Fruit fly (Drosophila melanogaster) whole organism, embryonic: ENCODE results near the gene Tsen2.

Experiments
- Asciz ChIP-seq: fragments of 200-800 bp; sonication (Bioruptor generic); optimal IDR thresholded peaks from 2 replicates; lab custom pipeline; 2017; ENCODE audit warnings: missing biosample characterization, mild to moderate bottlenecking, missing genetic modification characterization, missing genetic modification reagents
- BEAF-32 ChIP-seq: fragments of 200-800 bp; sonication (Bioruptor generic); optimal IDR thresholded peaks from 3 replicates; lab custom pipeline; 2017; ENCODE audit warnings: missing biosample characterization, missing genetic modification characterization, mild to moderate bottlenecking, moderate library complexity, missing genetic modification reagents
- Bgb ChIP-seq: fragments of 200-800 bp; sonication (Bioruptor generic); IDR thresholded peaks from 2 replicates; pipeline ENCODE4 v1.3.6; 2022; ENCODE audit warnings: missing biosample characterization, missing genetic modification characterization; ENCODE audit not compliant: partially characterized antibody
- CG10267 ChIP-seq: fragments of 200-800 bp; sonication (Bioruptor generic); optimal IDR thresholded peaks from 2 replicates; lab custom pipeline; 2018; ENCODE audit warnings: missing biosample characterization, mild to moderate bottlenecking, missing genetic modification characterization, moderate library complexity
- CG10979 ChIP-seq: fragments of 200-800 bp; sonication (Bioruptor generic); optimal IDR thresholded peaks from 2 replicates; lab custom pipeline; 2018; ENCODE audit warnings: missing biosample characterization, mild to moderate bottlenecking, missing genetic modification characterization, moderate library complexity
- CG12104 ChIP-seq: fragments of 200-800 bp; sonication (Bioruptor generic); optimal IDR thresholded peaks from 3 replicates; lab custom pipeline; 2016; ENCODE audit warnings: missing biosample characterization, missing genetic modification characterization
- CG12299 ChIP-seq: fragments of 200-800 bp; sonication (Bioruptor generic); optimal IDR thresholded peaks from 2 replicates; lab custom pipeline; 2018; ENCODE audit warnings: missing biosample characterization, mild to moderate bottlenecking, missing genetic modification characterization
- CG1233 ChIP-seq: fragments of 200-800 bp; sonication (Bioruptor generic); optimal IDR thresholded peaks from 4 replicates; lab custom pipeline; 2018; ENCODE audit warnings: missing biosample characterization, mild to moderate bottlenecking, missing genetic modification characterization
- CG12744 ChIP-seq: fragments of 200-800 bp; sonication (Bioruptor generic); optimal IDR thresholded peaks from 2 replicates; lab custom pipeline; 2016; ENCODE audit warnings: missing biosample characterization, missing genetic modification characterization
- CG14050 ChIP-seq: fragments of 200-800 bp; sonication (Bioruptor generic); IDR thresholded peaks from 3 replicates; pipeline ENCODE4 v1.3.6; 2022; ENCODE audit warnings: missing biosample characterization, missing genetic modification characterization
- CG1529 ChIP-seq: fragments of 200-800 bp; sonication (Bioruptor generic); optimal IDR thresholded peaks from 3 replicates; lab custom pipeline; 2018; ENCODE audit warnings: missing biosample characterization, missing genetic modification characterization
- CG15514 ChIP-seq: fragments of 200-800 bp; sonication (Bioruptor generic); optimal IDR thresholded peaks from 3 replicates; lab custom pipeline; 2017; ENCODE audit warnings: missing biosample characterization, missing genetic modification characterization, mild to moderate bottlenecking, moderate library complexity, missing genetic modification reagents
- CG15696 ChIP-seq: fragments of 200-800 bp; sonication (Bioruptor generic); optimal IDR thresholded peaks from 2 replicates; lab custom pipeline; 2019; ENCODE audit warnings: missing biosample characterization, mild to moderate bottlenecking, missing genetic modification characterization, moderate library complexity
- CG16813 ChIP-seq: fragments of 200-800 bp; sonication (Bioruptor generic); IDR thresholded peaks from 3 replicates; pipeline ENCODE4 v1.3.6; 2022; ENCODE audit warnings: missing biosample characterization, missing genetic modification characterization; ENCODE audit not compliant: partially characterized antibody
- CG17186 ChIP-seq: fragments of 200-800 bp; sonication (Bioruptor generic); optimal IDR thresholded peaks from 3 replicates; lab custom pipeline; 2017; ENCODE audit warnings: missing biosample characterization, missing genetic modification reagents, missing genetic modification characterization
- CG18619 ChIP-seq: fragments of 200-800 bp; sonication (Bioruptor generic); optimal IDR thresholded peaks from 3 replicates; lab custom pipeline; 2017; ENCODE audit warnings: missing biosample characterization, mild to moderate bottlenecking, missing genetic modification characterization
- CG2875 ChIP-seq: fragments of 200-800 bp; sonication (Bioruptor generic); optimal IDR thresholded peaks from 2 replicates; lab custom pipeline; 2017; ENCODE audit warnings: missing biosample characterization, mild to moderate bottlenecking, missing genetic modification characterization, missing genetic modification reagents
- CG30403 ChIP-seq: fragments of 200-800 bp; sonication (Bioruptor generic); optimal IDR thresholded peaks from 3 replicates; lab custom pipeline; 2016; ENCODE audit warnings: missing biosample characterization, missing genetic modification characterization
- CG32532 ChIP-seq: fragments of 200-800 bp; sonication (Bioruptor generic); IDR thresholded peaks from 2 replicates; pipeline ENCODE4 v1.3.6; 2022; ENCODE audit warnings: missing biosample characterization, missing genetic modification characterization
- CG34422 ChIP-seq: fragments of 200-800 bp; sonication (Bioruptor generic); IDR thresholded peaks from 3 replicates; pipeline ENCODE4 v1.3.6; 2022; ENCODE audit warnings: missing biosample characterization, missing genetic modification characterization
- CG3995 ChIP-seq: fragments of 200-800 bp; sonication (Bioruptor generic); optimal IDR thresholded peaks from 3 replicates; lab custom pipeline; 2016; ENCODE audit warnings: missing biosample characterization, missing genetic modification characterization
- CG43689 ChIP-seq: fragments of 200-800 bp; sonication (Bioruptor generic); IDR thresholded peaks from 2 replicates; pipeline ENCODE4 v1.3.6; 2022; ENCODE audit warnings: missing biosample characterization, missing genetic modification characterization
- CG4820 ChIP-seq: fragments of 200-800 bp; sonication (Bioruptor generic); optimal IDR thresholded peaks from 3 replicates; lab custom pipeline; 2016; ENCODE audit warnings: missing biosample characterization, missing genetic modification characterization
- CG5245 ChIP-seq: fragments of 200-800 bp; sonication (Bioruptor generic); optimal IDR thresholded peaks from 3 replicates; lab custom pipeline; 2016; ENCODE audit warnings: missing biosample characterization, missing genetic modification characterization
- CG8388 ChIP-seq: fragments of 200-800 bp; sonication (Bioruptor generic); optimal IDR thresholded peaks from 2 replicates; lab custom pipeline; 2019; ENCODE audit warnings: missing biosample characterization, mild to moderate bottlenecking, missing genetic modification characterization, moderate library complexity
- Dp ChIP-seq: fragments of 200-800 bp; sonication (Bioruptor generic); optimal IDR thresholded peaks from 2 replicates; lab custom pipeline; 2018; ENCODE audit warnings: missing biosample characterization, mild to moderate bottlenecking, missing genetic modification characterization, moderate library complexity
- Dref ChIP-seq: fragments of 200-800 bp; sonication (Bioruptor generic); IDR thresholded peaks from 2 replicates; pipeline ENCODE4 v1.3.6; 2022; ENCODE audit warnings: missing biosample characterization, missing genetic modification characterization
- E2f1 ChIP-seq: fragments of 200-800 bp; sonication (Bioruptor generic); IDR thresholded peaks from 2 replicates; pipeline ENCODE4 v1.3.6; 2022; ENCODE audit warnings: missing biosample characterization, missing genetic modification characterization
- E2f2 ChIP-seq: fragments of 200-800 bp; sonication (Bioruptor generic); IDR thresholded peaks from 2 replicates; pipeline ENCODE4 v1.3.6; 2022; ENCODE audit warnings: missing biosample characterization, missing genetic modification characterization
- HLH54F ChIP-seq: fragments of 200-800 bp; sonication (Bioruptor generic); optimal IDR thresholded peaks from 3 replicates; lab custom pipeline; 2016; ENCODE audit warnings: missing biosample characterization, missing genetic modification characterization
- Med ChIP-seq: fragments of 200-800 bp; sonication (Bioruptor generic); peaks from one replicate; lab custom pipeline; 2016; ENCODE audit warnings: missing biosample characterization, missing genetic modification characterization, mild to moderate bottlenecking, inconsistent platforms, moderate library complexity
- Myb ChIP-seq: fragments of 200-800 bp; sonication (Bioruptor generic); optimal IDR thresholded peaks from 2 replicates; lab custom pipeline; 2016; ENCODE audit warnings: missing biosample characterization, missing genetic modification characterization
- Pdp1 ChIP-seq, 2 experiments: fragments of 200-800 bp; sonication (Bioruptor generic); optimal IDR thresholded peaks; 3 replicates each; lab custom pipeline; 2016; ENCODE audit warnings: missing biosample characterization in 2 of 2, missing genetic modification characterization in 2 of 2, mild to moderate bottlenecking in 1 of 2, moderate library complexity in 1 of 2
- Sry-δ ChIP-seq: fragments of 200-800 bp; sonication (Bioruptor generic); optimal IDR thresholded peaks from 2 replicates; lab custom pipeline; 2016; ENCODE audit warnings: missing biosample characterization, missing genetic modification characterization
- TFAM ChIP-seq: fragments of 200-800 bp; sonication (Bioruptor generic); optimal IDR thresholded peaks from 2 replicates; lab custom pipeline; 2017; ENCODE audit warnings: missing biosample characterization, missing genetic modification characterization, inconsistent platforms
- Xrp1 ChIP-seq: fragments of 200-800 bp; sonication (Bioruptor generic); IDR thresholded peaks from 2 replicates; pipeline ENCODE4 v1.3.6; 2022; ENCODE audit warnings: missing biosample characterization, missing genetic modification characterization
- YL-1 ChIP-seq: fragments of 200-800 bp; sonication (Bioruptor generic); optimal IDR thresholded peaks from 3 replicates; lab custom pipeline; 2017; ENCODE audit warnings: missing biosample characterization, mild to moderate bottlenecking, missing genetic modification characterization
- ash1 ChIP-seq: fragments of 200-800 bp; sonication (Bioruptor generic); optimal IDR thresholded peaks from 2 replicates; lab custom pipeline; 2018; ENCODE audit warnings: missing biosample characterization, mild to moderate bottlenecking, missing genetic modification characterization
- cg ChIP-seq: fragments of 200-800 bp; sonication (Bioruptor generic); optimal IDR thresholded peaks from 3 replicates; lab custom pipeline; 2019; ENCODE audit warnings: missing biosample characterization, mild to moderate bottlenecking, missing genetic modification characterization, moderate library complexity
- chif ChIP-seq, 2 experiments: fragments of 200-800 bp; sonication (Bioruptor generic); optimal IDR thresholded peaks; 3 replicates each; lab custom pipeline; 2016; ENCODE audit warnings: missing biosample characterization in 2 of 2, missing genetic modification characterization in 2 of 2
- ind ChIP-seq: fragments of 200-800 bp; sonication (Bioruptor generic); optimal IDR thresholded peaks from 3 replicates; lab custom pipeline; 2016; ENCODE audit warnings: missing biosample characterization, missing genetic modification characterization
- knrl ChIP-seq: fragments of 200-800 bp; sonication (Bioruptor generic); IDR thresholded peaks from 3 replicates; pipeline ENCODE4 v1.3.6; 2022; ENCODE audit warnings: missing biosample characterization, missing genetic modification characterization; ENCODE audit not compliant: partially characterized antibody
- sens-2 ChIP-seq: fragments of 200-800 bp; sonication (Bioruptor generic); IDR thresholded peaks from 2 replicates; pipeline ENCODE4 v1.3.6; 2022; ENCODE audit warnings: missing biosample characterization, missing genetic modification characterization
- slou ChIP-seq: fragments of 200-800 bp; sonication (Bioruptor generic); optimal IDR thresholded peaks from 3 replicates; lab custom pipeline; 2016; ENCODE audit warnings: missing biosample characterization, missing genetic modification characterization
- sna ChIP-seq: fragments of 200-800 bp; sonication (Bioruptor generic); IDR thresholded peaks from 2 replicates; pipeline ENCODE4 v1.3.6; 2022; ENCODE audit warnings: missing biosample characterization, missing genetic modification characterization; ENCODE audit not compliant: partially characterized antibody
- tna ChIP-seq: fragments of 200-800 bp; sonication (Bioruptor generic); IDR thresholded peaks from 2 replicates; pipeline ENCODE4 v1.3.6; 2022; ENCODE audit warnings: missing biosample characterization, missing genetic modification characterization; ENCODE audit not compliant: partially characterized antibody
- trh ChIP-seq: fragments of 200-800 bp; sonication (Bioruptor generic); optimal IDR thresholded peaks from 2 replicates; lab custom pipeline; 2016; ENCODE audit warnings: missing biosample characterization, missing genetic modification characterization
- vfl ChIP-seq: fragments of 200-800 bp; sonication (Bioruptor generic); optimal IDR thresholded peaks from 2 replicates; lab custom pipeline; 2016; ENCODE audit warnings: missing biosample characterization, missing genetic modification characterization

Gene Tsen2

dm6 chr2L:16743055-16743805 lies 13.7 kb downstream of the Tsen2 start, which contains the start of the genes LSm7 and BuGZ (continued):
- TF ChIP-seq CG12104 (GFP tag; lab: Kevin White, UChicago) (peak; percentile 57), YL-1 (GFP tag; lab: Kevin White, UChicago) (peak; percentile 95), CG32532 (peak; percentile 34; the same call in 1 of the 2 replicates), trh (GFP tag; lab: Kevin White, UChicago) (no peak), sens-2 (no peak), CG43689 (GFP tag; lab: Robert Waterston, UW) (no peak), Dp (GFP tag; lab: Kevin White, UChicago) (peak; percentile 61), Sry-δ (GFP tag; lab: Kevin White, UChicago) (peak; percentile 63), CG12744 (GFP tag; lab: Kevin White, UChicago) (no peak), E2f1 (GFP tag; lab: Robert Waterston, UW) (0 out of 2 replicates have a peak, but pooled peaks have one; percentile 15), CG4820 (GFP tag; lab: Kevin White, UChicago) (peak; percentile 23), Med (GFP tag; lab: Kevin White, UChicago) (peak; percentile 90), Dref (GFP tag; lab: Robert Waterston, UW) (peak; percentile 66), ind (GFP tag; lab: Kevin White, UChicago) (peak; percentile 22), Asciz (GFP tag; lab: Kevin White, UChicago) (no peak), TFAM (GFP tag; lab: Kevin White, UChicago) (no peak), CG2875 (GFP tag; lab: Kevin White, UChicago) (peak; percentile 16), CG1529 (GFP tag; lab: Kevin White, UChicago) (peak; percentile 17), ash1 (no peak), cg (peak; percentile 92), chif (GFP tag; optimal IDR thresholded peaks at IDR 0.05; lab: Kevin White, UChicago) (peak in 1 of 2 experiments; percentile 19), CG3995 (peak; percentile 92), CG12299 (tag; lab: Kevin White, UChicago) (peak; percentile 3), knrl (GFP tag; lab: Robert Waterston, UW) (peak; percentile 66), CG1233 (GFP tag; lab: Kevin White, UChicago) (peak; percentile 25), CG18619 (GFP tag; lab: Kevin White, UChicago) (peak; percentile 24), CG15514 (GFP tag; lab: Kevin White, UChicago) (peak; percentile 47), CG30403 (GFP tag; lab: Kevin White, UChicago) (peak; percentile 38), Myb (GFP tag; lab: Kevin White, UChicago) (peak; percentile 4), CG17186 (peak; percentile 83), CG5245 (GFP tag; lab: Kevin White, UChicago) (peak; percentile 17), BEAF-32 (GFP tag; lab: Kevin White, UChicago) (peak; percentile 78), vfl (GFP tag; lab: Kevin White, UChicago) (no peak), CG34422 (peak; percentile 22; the same call in 1 of the 3 replicates), tna (GFP tag; lab: Robert Waterston, UW) (no peak), CG14050 (no peak), sna (peak; percentile 63; the same call in 1 of the 2 replicates), CG10267 (tag; lab: Kevin White, UChicago) (peak; percentile 64), Xrp1 (GFP tag; lab: Robert Waterston, UW) (peak; percentile 31; the same call in 1 of the 2 replicates), slou (peak; percentile 23), CG15696 (peak; percentile 41), CG16813 (GFP tag; lab: Robert Waterston, UW) (peak; percentile 57), Pdp1 (GFP tag; optimal IDR thresholded peaks at IDR 0.05; lab: Kevin White, UChicago) (peak; percentile 14 to 77), CG10979 (tag; lab: Kevin White, UChicago) (peak; percentile 55), CG8388 (peak; percentile 36), HLH54F (GFP tag; lab: Kevin White, UChicago) (no peak), E2f2 (GFP tag; lab: Robert Waterston, UW) (peak; percentile 62), Bgb (peak; percentile 43; the same call in 1 of the 2 replicates)
